Fruit fly (Drosophila melanogaster): ENCODE measurements around the gene Tcs6.

DNA sequence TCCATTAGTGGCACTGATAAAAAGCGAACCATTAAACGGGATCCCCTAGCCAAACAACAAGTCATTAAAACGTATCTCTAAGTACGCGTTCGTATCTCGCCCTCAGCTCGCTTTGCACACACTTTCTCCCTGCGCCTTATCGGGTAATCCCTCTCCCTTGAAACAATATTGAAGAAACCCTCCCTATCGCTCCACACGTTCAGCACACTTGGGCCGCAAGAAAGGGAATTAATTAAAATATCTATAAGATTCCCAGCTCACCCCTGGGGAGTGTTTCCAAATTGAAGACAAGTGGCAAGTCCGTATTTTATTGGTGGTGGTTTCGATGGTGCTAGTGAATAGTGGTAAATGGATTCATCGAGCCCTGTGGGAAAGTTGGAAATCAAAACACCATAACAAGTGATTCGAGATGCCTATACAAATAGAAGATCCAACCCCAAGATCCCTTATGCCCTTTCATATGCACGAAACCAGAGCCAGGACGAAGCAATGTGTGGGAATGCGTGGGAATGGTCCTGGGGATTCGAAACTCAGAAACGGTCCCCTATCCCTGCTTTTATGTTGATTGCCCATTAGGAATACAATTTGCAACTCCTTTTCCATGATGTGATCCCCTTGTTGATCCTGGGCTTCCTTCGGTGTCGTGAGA, 48.1 kb downstream of the Tcs6 start:
- TF ChIP-seq CG12605 (GFP tag; IDR thresholded peaks at IDR 0.05), result no peak
- no peak for TF ChIP-seq CG4496 (GFP tag; IDR thresholded peaks at IDR 0.05)

Data from whole organism, pupa.